Worm (Caenorhabditis elegans): ENCODE results near the gene F45E4.5.

ce11 chrIV:7654212-7654778 lies 25.5 kb upstream of the F45E4.5 start, which contains the start of gene nrde-4:
- no peak for TF ChIP-seq him-1 (tag; optimal IDR thresholded peaks at IDR 0.05)
- TF ChIP-seq W03F9.2 (tag; optimal IDR thresholded peaks at IDR 0.05): peak; percentile 70
